Fruit fly (Drosophila melanogaster) S2 (cell line): ENCODE measurements around the gene Ugt303B2.

Source experiments
- CG8478 ChIP-seq: fragments of >200 bp; optimal IDR thresholded peaks from 2 replicates; lab custom pipeline; 2018
- CTCF ChIP-seq, 2 experiments: fragments of >200 bp; optimal IDR thresholded peaks; 2 replicates each; lab custom pipeline; 2018

- TF ChIP-seq CTCF (optimal IDR thresholded peaks at IDR 0.05; lab: Kevin White, UChicago), result no peak
- TF ChIP-seq CG8478 (lab: Kevin White, UChicago), result no peak
Observed at dm6 chr3R:23527396-23527795, 11.3 kb downstream of the Ugt303B2 start.
